Fruit fly (Drosophila melanogaster) whole organism: ENCODE results near the gene obe.
A peak's percentile ranks its signal among the peaks of the same experiment; 100 is the strongest.

ENCODE experiments used
- CG8478 ChIP-seq: fragments of >200 bp; optimal IDR thresholded peaks from 2 replicates; lab custom pipeline; 2018; ENCODE audit warnings: inconsistent platforms
- Dll ChIP-seq: fragments of >200 bp; optimal IDR thresholded peaks from 2 replicates; lab custom pipeline; 2017
- EcR ChIP-seq, 2 experiments: fragments of >200 bp; optimal IDR thresholded peaks; 2 replicates each; lab custom pipeline; 2017; ENCODE audit warnings: missing biosample characterization in 2 of 2, missing genetic modification characterization in 2 of 2, missing genetic modification reagents in 2 of 2
- pan ChIP-seq: fragments of >200 bp; optimal IDR thresholded peaks from 2 replicates; lab custom pipeline; 2017
- psq ChIP-seq: fragments of >200 bp; optimal IDR thresholded peaks from 2 replicates; lab custom pipeline; 2017
- usp ChIP-seq: fragments of >200 bp; optimal IDR thresholded peaks from 2 replicates; lab custom pipeline; 2017; ENCODE audit warnings: missing biosample characterization, missing genetic modification characterization, mixed read lengths

The obe gene

dm6 chr3R:15485866-15486265 is at the start of gene obe:
Gene obe, plus strand, starts transcription at chr3R:15486050.
- no peak for TF ChIP-seq pan (lab: Kevin White, UChicago)
- no peak for TF ChIP-seq psq (lab: Kevin White, UChicago)
- no peak for TF ChIP-seq Dll
- TF ChIP-seq usp = no peak
- no peak for TF ChIP-seq EcR (GFP tag; optimal IDR thresholded peaks at IDR 0.05; lab: Kevin White, UChicago)
- TF ChIP-seq CG8478 (lab: Kevin White, UChicago) = no peak

dm6 chr3R:15436799-15437198 is 49.1 kb upstream of the obe start:
- TF ChIP-seq usp (no peak), Dll (no peak), EcR (GFP tag; optimal IDR thresholded peaks at IDR 0.05; lab: Kevin White, UChicago) (no peak), psq (lab: Kevin White, UChicago) (no peak), CG8478 (lab: Kevin White, UChicago) (no peak), pan (lab: Kevin White, UChicago) (no peak)

dm6 chr3R:15437458-15438414 is 48.1 kb upstream of the obe start:
- TF ChIP-seq psq (lab: Kevin White, UChicago) (no peak), usp (no peak), EcR (GFP tag; optimal IDR thresholded peaks at IDR 0.05; lab: Kevin White, UChicago) (no peak), pan (lab: Kevin White, UChicago) (no peak), Dll (no peak), CG8478 (lab: Kevin White, UChicago) (no peak)

- TF ChIP-seq EcR (GFP tag; optimal IDR thresholded peaks at IDR 0.05; lab: Kevin White, UChicago) = no peak
- TF ChIP-seq Dll = no peak
- TF ChIP-seq CG8478 (lab: Kevin White, UChicago) = no peak
- no peak for TF ChIP-seq pan (lab: Kevin White, UChicago)
- no peak for TF ChIP-seq usp
- TF ChIP-seq psq (lab: Kevin White, UChicago) = no peak
Observed at dm6 chr3R:15439669-15440068, 46.2 kb upstream of the obe start, which contains the start of gene Act88F. Gene Act88F, plus strand, starts transcription at chr3R:15439969.

- no peak for TF ChIP-seq Dll
- TF ChIP-seq CG8478 (lab: Kevin White, UChicago) = no peak
- TF ChIP-seq usp = no peak
- TF ChIP-seq EcR (GFP tag; optimal IDR thresholded peaks at IDR 0.05; lab: Kevin White, UChicago) = no peak
- no peak for TF ChIP-seq psq (lab: Kevin White, UChicago)
- TF ChIP-seq pan (lab: Kevin White, UChicago) = no peak
Observed at dm6 chr3R:15446149-15446548, 39.7 kb upstream of the obe start.

DNA sequence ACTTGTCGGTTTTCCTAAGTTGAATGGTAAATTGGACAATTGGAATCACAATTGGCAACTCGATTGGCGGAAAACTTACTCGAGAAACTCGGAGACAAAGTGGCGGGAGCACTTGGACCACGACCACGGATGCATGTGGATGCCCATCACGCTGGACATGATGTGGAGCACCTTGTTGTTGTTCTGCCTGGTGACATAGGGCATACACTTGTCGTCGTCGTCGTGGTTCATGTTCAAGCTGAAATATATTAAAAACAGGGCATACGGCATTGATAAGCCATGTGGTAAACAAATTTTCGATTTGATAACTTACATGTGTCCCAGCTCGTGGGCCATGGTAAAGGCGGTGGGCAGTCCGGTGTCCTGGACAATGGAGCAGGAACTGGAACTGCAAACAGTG is 38.1 kb upstream of the obe start:
- TF ChIP-seq CG8478 (lab: Kevin White, UChicago) = no peak

- TF ChIP-seq Dll (peak; percentile 45), usp (no peak), EcR (GFP tag; optimal IDR thresholded peaks at IDR 0.05; lab: Kevin White, UChicago) (no peak)
Observed at dm6 chr3R:15448657-15449056, 37.2 kb upstream of the obe start.

DNA sequence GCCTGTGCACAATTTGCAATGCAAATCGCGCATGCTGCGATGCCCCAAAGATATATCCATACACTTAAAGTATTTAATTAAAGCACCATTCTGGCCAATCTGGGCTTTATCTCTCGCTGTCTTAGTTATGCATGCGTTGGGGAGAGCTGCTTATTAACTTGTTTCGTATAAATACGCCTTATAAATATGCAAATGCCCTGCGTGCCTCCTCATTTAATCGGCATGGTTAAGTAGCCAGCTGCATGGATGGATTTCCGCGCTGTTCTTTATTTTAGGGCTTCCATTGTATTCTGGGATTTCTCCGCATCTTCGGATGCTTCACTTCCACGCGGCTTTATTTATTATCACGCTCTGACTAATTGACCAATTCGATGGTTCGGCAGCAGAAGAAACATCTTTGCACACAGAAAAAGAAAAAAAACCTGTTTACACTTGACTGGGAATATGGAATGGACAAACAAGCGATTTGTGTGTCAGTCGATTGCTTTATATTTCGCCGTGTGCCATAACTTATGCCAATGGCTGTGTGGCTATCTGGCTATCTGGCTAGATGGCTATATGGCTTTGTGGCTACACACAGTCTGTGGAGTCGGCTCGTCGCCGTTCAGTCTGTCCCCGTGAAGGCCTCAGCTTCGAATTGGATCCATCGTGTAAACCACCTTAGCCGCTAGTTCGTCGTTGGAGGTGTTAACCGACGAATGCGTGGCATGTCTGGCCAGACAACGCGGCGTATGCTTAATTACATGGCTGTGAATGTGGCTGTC is 34.3 kb upstream of the obe start:
- TF ChIP-seq usp = no peak
- TF ChIP-seq CG8478 (lab: Kevin White, UChicago) = no peak
- no peak for TF ChIP-seq pan (lab: Kevin White, UChicago)
- no peak for TF ChIP-seq psq (lab: Kevin White, UChicago)
- no peak for TF ChIP-seq EcR (GFP tag; optimal IDR thresholded peaks at IDR 0.05; lab: Kevin White, UChicago)
- no peak for TF ChIP-seq Dll

- no peak for TF ChIP-seq psq (lab: Kevin White, UChicago)
- TF ChIP-seq EcR (GFP tag; optimal IDR thresholded peaks at IDR 0.05; lab: Kevin White, UChicago) = no peak
- no peak for TF ChIP-seq Dll
- TF ChIP-seq pan (lab: Kevin White, UChicago) = no peak
- TF ChIP-seq CG8478 (lab: Kevin White, UChicago) = no peak
- TF ChIP-seq usp = no peak
Observed at dm6 chr3R:15457386-15458011, 28.4 kb upstream of the obe start.

dm6 chr3R:15458186-15458715 is 27.6 kb upstream of the obe start:
- no peak for TF ChIP-seq pan (lab: Kevin White, UChicago)
- no peak for TF ChIP-seq usp

DNA sequence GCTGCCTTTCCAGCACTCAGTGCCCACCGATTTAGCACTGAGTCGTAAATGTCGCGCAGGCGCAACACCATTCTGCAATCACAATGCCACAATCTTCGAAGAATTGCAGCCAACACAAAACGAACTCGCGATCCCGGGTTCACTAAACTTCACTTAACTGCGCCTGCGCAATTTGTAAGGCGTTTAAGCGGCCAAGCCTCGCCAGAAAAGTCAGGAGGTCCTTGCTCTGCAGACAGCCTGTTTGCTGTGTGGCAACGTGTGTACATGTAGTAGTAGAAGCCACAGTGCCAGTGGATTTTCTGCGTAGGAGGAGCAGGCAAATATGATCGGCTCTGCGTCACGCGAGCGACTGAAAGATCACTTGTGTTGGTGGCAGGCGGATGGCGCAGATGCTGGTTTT is 22.7 kb upstream of the obe start:
- TF ChIP-seq pan (lab: Kevin White, UChicago) = no peak
- no peak for TF ChIP-seq CG8478 (lab: Kevin White, UChicago)
- peak in 1 of 2 experiments; percentile 76 for TF ChIP-seq EcR (GFP tag; optimal IDR thresholded peaks at IDR 0.05; lab: Kevin White, UChicago)
